Worm (Caenorhabditis elegans) whole organism, L2 larva: ENCODE data around the gene K02D10.1.

Source experiments
- ZK546.5 ChIP-seq: sonication (generic microtip); optimal IDR thresholded peaks from 2 replicates; lab custom pipeline; 2017; ENCODE audit warnings: missing biosample characterization, missing genetic modification characterization
- ceh-82 ChIP-seq: fragments of 150-350 bp; optimal IDR thresholded peaks from 2 replicates; lab custom pipeline; 2014; ENCODE audit warnings: missing biosample characterization, missing genetic modification characterization
- elt-1 ChIP-seq: fragments of 150-350 bp; optimal IDR thresholded peaks from 2 replicates; lab custom pipeline; 2014; ENCODE audit warnings: missing biosample characterization, missing genetic modification characterization
- lin-11 ChIP-seq: fragments of 150-350 bp; sonication (generic microtip); optimal IDR thresholded peaks from 2 replicates; lab custom pipeline; 2014; ENCODE audit warnings: missing biosample characterization, missing genetic modification characterization, inconsistent platforms, mixed read lengths
- nhr-23 ChIP-seq: fragments of 150-350 bp; optimal IDR thresholded peaks from 2 replicates; lab custom pipeline; 2014; ENCODE audit warnings: missing biosample characterization, missing genetic modification reagents, missing genetic modification characterization
- unc-39 ChIP-seq: fragments of 150-350 bp; optimal IDR thresholded peaks from 2 replicates; lab custom pipeline; 2014; ENCODE audit warnings: missing biosample characterization, missing genetic modification characterization
- zag-1 ChIP-seq: fragments of 150-350 bp; optimal IDR thresholded peaks from 2 replicates; lab custom pipeline; 2014; ENCODE audit warnings: missing biosample characterization, missing genetic modification characterization
- ztf-4 ChIP-seq: fragments of 150-350 bp; optimal IDR thresholded peaks from 2 replicates; lab custom pipeline; 2014; ENCODE audit warnings: missing biosample characterization, missing genetic modification characterization

DNA sequence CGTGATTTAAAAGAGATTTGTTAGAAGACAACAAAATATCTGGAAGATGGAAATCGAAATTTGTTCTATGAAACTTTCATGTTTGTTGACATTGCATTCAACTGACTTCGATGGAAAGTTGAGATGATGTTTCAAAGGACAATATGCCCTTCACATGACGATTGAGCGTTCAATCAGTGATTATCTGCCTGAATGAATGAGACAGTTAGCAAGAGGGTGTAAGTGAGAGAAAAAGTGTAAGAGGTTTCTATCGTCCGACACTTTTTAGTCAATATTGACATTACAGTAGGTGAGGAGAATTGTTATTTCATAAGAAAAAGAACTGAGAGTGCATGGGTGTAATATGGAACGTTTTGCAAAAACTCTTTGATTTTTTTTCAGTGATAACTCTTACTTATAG lies 36.1 kb upstream of the K02D10.1 start:
- TF ChIP-seq ZK546.5 (tag; lab: Kevin White, UChicago), result no peak
- TF ChIP-seq elt-1 (tag; lab: Kevin White, UChicago), result no peak
- TF ChIP-seq ceh-82, result no peak
- TF ChIP-seq ztf-4 (tag; lab: Kevin White, UChicago), result no peak
- no peak for TF ChIP-seq unc-39 (tag; lab: Kevin White, UChicago)
- no peak for TF ChIP-seq zag-1 (tag; lab: Kevin White, UChicago)
- no peak for TF ChIP-seq lin-11 (tag; lab: Kevin White, UChicago)
- no peak for TF ChIP-seq nhr-23 (tag; lab: Kevin White, UChicago)
